Fruit fly (Drosophila melanogaster) whole organism: ENCODE measurements around the gene Jon65Aiii.

Source experiments
- CG8478 ChIP-seq: fragments of >200 bp; optimal IDR thresholded peaks from 2 replicates; lab custom pipeline; 2018; ENCODE audit warnings: inconsistent platforms
- Dll ChIP-seq: fragments of >200 bp; optimal IDR thresholded peaks from 2 replicates; lab custom pipeline; 2017
- EcR ChIP-seq, 2 experiments: fragments of >200 bp; optimal IDR thresholded peaks; 2 replicates each; lab custom pipeline; 2017; ENCODE audit warnings: missing biosample characterization in 2 of 2, missing genetic modification characterization in 2 of 2, missing genetic modification reagents in 2 of 2
- pan ChIP-seq: fragments of >200 bp; optimal IDR thresholded peaks from 2 replicates; lab custom pipeline; 2017
- psq ChIP-seq: fragments of >200 bp; optimal IDR thresholded peaks from 2 replicates; lab custom pipeline; 2017
- usp ChIP-seq: fragments of >200 bp; optimal IDR thresholded peaks from 2 replicates; lab custom pipeline; 2017; ENCODE audit warnings: missing biosample characterization, missing genetic modification characterization, mixed read lengths

Jon65Aiii gene

DNA sequence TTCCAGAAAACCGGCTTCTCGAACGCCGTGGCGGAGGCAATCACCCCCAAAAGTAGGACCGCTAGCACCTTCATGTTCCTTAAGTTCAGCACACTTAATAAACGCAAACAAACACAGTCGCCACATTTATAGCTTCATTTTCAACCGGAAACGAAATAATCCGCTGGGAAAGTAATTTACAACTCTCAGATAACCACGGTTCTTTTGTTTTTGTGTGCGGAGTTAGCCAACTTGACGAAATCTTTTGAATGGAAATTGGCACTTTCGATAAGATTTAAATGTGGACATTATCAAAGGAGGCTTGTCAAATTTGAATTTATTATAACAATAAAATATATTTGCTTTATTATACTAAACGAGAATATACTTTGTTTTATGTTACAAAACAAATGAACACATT, 3.8 kb downstream of the Jon65Aiii start, which contains the start of gene Jon65Ai:
Jon65Ai (minus strand) TSS at position 101 of the 400 bp plus-strand sequence.
- no peak for TF ChIP-seq CG8478 (lab: Kevin White, UChicago)
- no peak for TF ChIP-seq pan (lab: Kevin White, UChicago)
- TF ChIP-seq Dll (lab: Kevin White, UChicago), result no peak
- no peak for TF ChIP-seq usp (GFP tag; lab: Kevin White, UChicago)
- no peak for TF ChIP-seq EcR (GFP tag; optimal IDR thresholded peaks at IDR 0.05; lab: Kevin White, UChicago)
- no peak for TF ChIP-seq psq (lab: Kevin White, UChicago)

DNA sequence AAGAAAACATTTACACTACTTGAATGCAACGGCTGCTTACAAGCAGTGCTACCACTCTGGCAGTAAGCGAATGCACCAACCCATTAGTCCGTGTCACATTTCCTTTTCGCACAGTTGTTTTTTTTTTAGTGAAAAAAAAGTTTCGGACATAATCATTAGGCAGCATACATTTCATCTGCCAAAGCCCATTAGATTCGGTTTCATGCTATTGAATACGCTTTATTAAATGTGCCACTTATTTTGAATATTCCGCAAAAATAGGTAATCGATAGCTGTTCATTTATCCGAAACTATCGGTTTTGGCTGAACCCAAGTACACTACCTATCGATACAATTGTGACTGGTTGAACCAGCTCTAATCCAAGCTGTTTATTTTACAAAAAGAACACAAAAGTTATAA, 4.2 kb downstream of the Jon65Aiii start, which contains the start of gene tant:
tant (plus strand) TSS at position 334 of the 400 bp plus-strand sequence.
- TF ChIP-seq EcR (GFP tag; optimal IDR thresholded peaks at IDR 0.05; lab: Kevin White, UChicago) (no peak), psq (lab: Kevin White, UChicago) (no peak), usp (GFP tag; lab: Kevin White, UChicago) (no peak), pan (lab: Kevin White, UChicago) (no peak), CG8478 (lab: Kevin White, UChicago) (no peak), Dll (lab: Kevin White, UChicago) (no peak)

DNA sequence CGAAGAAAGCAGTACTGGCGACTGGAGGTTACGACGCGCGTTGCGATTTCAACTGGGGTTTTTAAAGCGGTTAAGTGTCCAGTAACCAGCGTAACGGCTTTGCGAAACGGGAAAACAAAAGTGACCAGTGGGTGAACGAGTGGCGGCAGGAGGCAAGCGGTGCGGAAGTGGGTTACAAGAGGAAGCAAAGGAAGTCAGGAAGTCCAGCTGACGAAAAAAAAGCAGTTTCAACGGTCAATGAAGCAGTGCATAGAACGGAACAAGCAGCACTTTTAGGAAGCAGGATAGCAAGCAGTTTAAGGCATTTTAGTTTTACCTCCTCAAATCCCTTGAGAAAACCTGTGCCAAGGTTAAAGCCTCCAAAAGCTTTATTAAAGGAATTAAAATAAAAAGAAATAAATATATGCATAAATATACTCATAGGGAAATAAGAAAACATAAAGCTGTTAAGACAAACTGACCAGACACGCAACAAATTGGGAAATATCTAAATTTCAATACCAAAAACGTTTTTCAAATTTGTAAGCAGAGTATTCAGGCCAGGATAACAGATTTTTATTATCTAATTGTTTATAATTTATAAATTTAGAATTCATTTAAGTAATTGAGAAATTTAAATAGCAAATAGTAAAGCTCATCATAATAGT, 8.6 kb downstream of the Jon65Aiii start, which contains the start of gene CG6592:
CG6592 (plus strand) TSS at position 597 of the 647 bp plus-strand sequence.
- no peak for TF ChIP-seq usp (GFP tag; lab: Kevin White, UChicago)
- no peak for TF ChIP-seq pan (lab: Kevin White, UChicago)
- no peak for TF ChIP-seq CG8478 (lab: Kevin White, UChicago)
- TF ChIP-seq EcR (GFP tag; optimal IDR thresholded peaks at IDR 0.05; lab: Kevin White, UChicago), result no peak
- TF ChIP-seq Dll (lab: Kevin White, UChicago), result no peak
- TF ChIP-seq psq (lab: Kevin White, UChicago), result no peak

- TF ChIP-seq CG8478 (lab: Kevin White, UChicago), result no peak
- no peak for TF ChIP-seq pan (lab: Kevin White, UChicago)
- TF ChIP-seq psq (lab: Kevin White, UChicago), result no peak
- no peak for TF ChIP-seq Dll (lab: Kevin White, UChicago)
- no peak for TF ChIP-seq usp (GFP tag; lab: Kevin White, UChicago)
- TF ChIP-seq EcR (GFP tag; optimal IDR thresholded peaks at IDR 0.05; lab: Kevin White, UChicago), result no peak
Measured at dm6 chr3L:6062860-6063607, 12.5 kb downstream of the Jon65Aiii start, which contains the start of gene CG10472. Gene CG10472, minus strand, starts transcription at chr3L:6062910.

- no peak for TF ChIP-seq Dll (lab: Kevin White, UChicago)
- no peak for TF ChIP-seq pan (lab: Kevin White, UChicago)
- TF ChIP-seq CG8478 (lab: Kevin White, UChicago), result no peak
- no peak for TF ChIP-seq psq (lab: Kevin White, UChicago)
- no peak for TF ChIP-seq EcR (GFP tag; optimal IDR thresholded peaks at IDR 0.05; lab: Kevin White, UChicago)
- TF ChIP-seq usp (GFP tag; lab: Kevin White, UChicago), result no peak
Measured at dm6 chr3L:6065881-6066389, 15.4 kb downstream of the Jon65Aiii start, which contains the start of gene CG42269. Gene CG42269, plus strand, starts transcription at chr3L:6066296.

DNA sequence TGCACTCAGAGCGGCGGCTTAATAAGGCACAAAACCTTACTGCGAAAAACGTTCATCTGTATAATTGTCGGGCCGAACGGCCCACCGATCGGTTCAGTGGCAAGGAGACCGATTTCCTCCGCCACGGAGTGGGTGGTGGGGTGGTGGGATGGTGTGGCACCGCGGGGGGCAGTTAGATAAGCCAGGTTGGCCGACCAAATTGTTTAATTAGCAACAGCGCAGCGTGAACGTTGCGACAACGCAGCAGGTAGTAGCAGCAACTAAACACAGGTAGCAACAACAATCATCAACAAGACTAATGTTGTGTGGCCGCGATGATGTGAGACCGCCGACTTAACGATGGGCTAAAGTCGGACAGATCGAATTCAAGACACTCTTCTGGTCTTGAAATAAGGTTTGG, 17.6 kb downstream of the Jon65Aiii start:
- TF ChIP-seq CG8478 (lab: Kevin White, UChicago) (no peak), usp (GFP tag; lab: Kevin White, UChicago) (no peak)

dm6 chr3L:6070119-6070518, 19.6 kb downstream of the Jon65Aiii start:
- TF ChIP-seq CG8478 (lab: Kevin White, UChicago), result no peak
- TF ChIP-seq EcR (GFP tag; optimal IDR thresholded peaks at IDR 0.05; lab: Kevin White, UChicago), result no peak

DNA sequence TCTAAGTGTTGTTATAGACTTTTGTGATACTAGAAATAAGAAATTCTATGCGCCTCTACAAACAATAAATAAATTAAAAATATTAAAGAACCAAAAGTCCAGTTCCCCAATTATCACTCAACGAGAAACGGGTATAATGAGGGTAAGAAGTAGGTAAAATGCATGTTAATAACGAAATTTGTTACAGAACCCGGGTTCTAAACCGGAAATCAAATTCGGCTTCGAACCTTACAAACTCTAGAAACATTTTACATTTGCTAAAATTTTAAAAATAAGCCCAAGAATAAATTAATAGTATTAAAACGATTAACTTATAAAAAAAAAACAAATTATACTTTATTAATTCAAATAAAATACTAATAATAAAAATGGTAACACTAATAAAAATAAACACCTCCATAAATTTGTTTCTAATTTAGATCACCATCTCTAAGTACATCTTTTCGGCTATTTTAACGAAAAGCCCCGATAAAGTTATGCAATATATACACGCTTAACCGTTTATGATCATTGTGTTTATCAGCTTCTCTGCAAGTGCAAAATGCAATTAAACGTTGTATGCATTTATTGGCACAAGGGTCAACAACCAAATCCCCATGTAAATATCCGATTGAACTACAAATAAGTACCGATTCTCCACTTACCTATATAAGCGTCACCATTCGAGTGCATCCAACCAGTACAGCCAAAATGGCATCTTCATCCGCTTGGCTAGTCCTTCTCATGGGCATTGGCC, 21.1 kb downstream of the Jon65Aiii start, which contains the start of gene CG6602:
CG6602 (plus strand) TSS at position 686 of the 736 bp plus-strand sequence.
- TF ChIP-seq Dll (lab: Kevin White, UChicago) (no peak), pan (lab: Kevin White, UChicago) (no peak), psq (lab: Kevin White, UChicago) (no peak)

dm6 chr3L:6074975-6075692, 24.6 kb downstream of the Jon65Aiii start, which contains the start of the genes CG13295 and CG6610:
Gene CG13295, minus strand, starts transcription at chr3L:6075245.
Gene CG6610, plus strand, starts transcription at chr3L:6075536.
- TF ChIP-seq EcR (GFP tag; optimal IDR thresholded peaks at IDR 0.05; lab: Kevin White, UChicago) (no peak), psq (lab: Kevin White, UChicago) (no peak)

DNA sequence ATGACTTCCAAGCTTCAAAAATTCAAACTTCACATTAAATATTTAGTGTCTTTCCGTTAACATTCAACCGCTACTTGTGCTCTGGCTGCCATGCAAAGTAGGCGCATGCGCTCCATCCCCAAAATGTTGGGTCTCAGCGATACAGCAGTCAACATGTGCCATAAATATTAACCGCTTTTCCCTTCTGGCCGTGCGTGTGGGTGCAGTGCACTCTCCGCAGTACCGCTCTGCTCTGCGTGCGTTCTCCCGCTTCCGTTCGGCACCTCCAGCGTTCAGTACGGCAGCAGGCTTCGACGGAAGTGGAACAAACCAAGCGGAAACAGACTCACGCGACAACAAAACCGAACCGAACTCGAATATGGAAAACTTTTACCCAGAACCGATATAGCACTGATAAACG, 25.9 kb downstream of the Jon65Aiii start, which contains the start of gene ssp6:
ssp6 (plus strand) TSS at position 294 of the 400 bp plus-strand sequence.
- TF ChIP-seq Dll (lab: Kevin White, UChicago) (no peak), EcR (GFP tag; optimal IDR thresholded peaks at IDR 0.05; lab: Kevin White, UChicago) (no peak), usp (GFP tag; lab: Kevin White, UChicago) (no peak), psq (lab: Kevin White, UChicago) (no peak), pan (lab: Kevin White, UChicago) (no peak), CG8478 (lab: Kevin White, UChicago) (no peak)
